Worm (Caenorhabditis elegans) whole organism, mixed stage, embryonic: Measurements from ENCODE around the gene F10D7.3.

ENCODE experiments used
- lsy-2 ChIP-seq: fragments of 150-350 bp; optimal IDR thresholded peaks from 2 replicates; lab custom pipeline; 2014; ENCODE audit warnings: missing biosample characterization, missing genetic modification characterization
- snpc-4 ChIP-seq: fragments of 150-350 bp; optimal IDR thresholded peaks from 2 replicates; lab custom pipeline; 2014; ENCODE audit warnings: missing biosample characterization, missing genetic modification characterization

ce11 chrX:17329075-17329474 lies 45.4 kb downstream of the F10D7.3 start:
- TF ChIP-seq snpc-4 (tag; lab: Kevin White, UChicago) (no peak), lsy-2 (tag; lab: Kevin White, UChicago) (no peak)
